Worm (Caenorhabditis elegans): ENCODE results near the gene F56D5.9.

Gene F56D5.9

DNA sequence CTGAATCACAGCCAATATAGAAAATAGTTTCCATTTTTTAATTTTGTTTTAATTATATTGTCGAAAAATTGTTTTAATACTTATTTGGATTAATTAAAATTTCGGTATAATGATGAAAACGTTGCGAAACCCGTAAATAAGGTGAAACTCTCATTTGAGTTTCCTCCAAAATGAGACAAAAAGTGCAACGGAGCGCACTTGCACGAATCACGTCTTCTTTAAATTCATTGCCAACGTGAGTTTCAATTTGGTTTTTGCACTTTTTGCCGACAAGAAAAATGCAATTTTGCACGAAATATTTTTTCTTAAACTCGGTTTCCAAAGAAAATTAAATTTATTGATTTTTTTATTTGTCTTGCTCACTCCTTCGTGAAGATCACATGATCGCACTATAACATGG is 36.3 kb downstream of the F56D5.9 start, which contains the start of gene daf-15:
Gene daf-15 (plus strand): TSS at position 171 of the 400 bp plus-strand sequence.
- TF ChIP-seq lsy-2 (tag; optimal IDR thresholded peaks at IDR 0.05) (peak; percentile 14), cnd-1 (tag; optimal IDR thresholded peaks at IDR 0.05) (no peak), mep-1 (tag; optimal IDR thresholded peaks at IDR 0.05) (peak; percentile 0)

DNA sequence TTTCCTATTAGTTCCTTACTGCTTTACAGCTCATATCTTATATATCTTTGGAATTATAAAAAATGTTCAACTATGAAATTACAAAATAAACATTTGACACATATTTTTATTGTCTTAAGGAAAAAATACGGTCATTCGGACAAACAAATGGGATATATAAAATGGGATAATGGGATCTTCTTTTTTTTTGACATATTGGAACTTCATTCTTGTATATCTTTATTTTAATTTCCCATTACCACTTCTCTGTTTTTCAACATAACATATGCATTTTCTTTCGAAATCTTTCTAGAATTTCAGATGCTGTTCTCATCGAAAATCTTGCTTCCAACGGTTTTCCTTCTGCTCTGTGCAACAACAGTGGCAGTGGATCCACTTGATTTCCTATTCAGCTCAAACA is 37.5 kb downstream of the F56D5.9 start, which contains the start of gene C10C5.7:
Gene C10C5.7 (plus strand): TSS at position 301 of the 400 bp plus-strand sequence.
- TF ChIP-seq hlh-1 (tag; optimal IDR thresholded peaks at IDR 0.05), result no peak
- TF ChIP-seq drap-1 (GFP tag; optimal IDR thresholded peaks at IDR 0.05), result no peak
- no peak for TF ChIP-seq lin-32 (GFP tag; optimal IDR thresholded peaks at IDR 0.05)
- no peak for TF ChIP-seq nhr-76 (tag; optimal IDR thresholded peaks at IDR 0.05)
- no peak for TF ChIP-seq nhr-2 (tag; optimal IDR thresholded peaks at IDR 0.05)
- no peak for TF ChIP-seq unc-120 (tag; optimal IDR thresholded peaks at IDR 0.05; ENCODE audit: poor library complexity, severe bottlenecking)
- no peak for TF ChIP-seq blmp-1 (tag; optimal IDR thresholded peaks at IDR 0.05)
- no peak for TF ChIP-seq flh-1 (GFP tag; optimal IDR thresholded peaks at IDR 0.05)
- TF ChIP-seq bed-3 (GFP tag; optimal IDR thresholded peaks at IDR 0.05), result no peak
- no peak for TF ChIP-seq ceh-83 (GFP tag; optimal IDR thresholded peaks at IDR 0.05)
- no peak for TF ChIP-seq unc-62 (GFP tag; optimal IDR thresholded peaks at IDR 0.05)

DNA sequence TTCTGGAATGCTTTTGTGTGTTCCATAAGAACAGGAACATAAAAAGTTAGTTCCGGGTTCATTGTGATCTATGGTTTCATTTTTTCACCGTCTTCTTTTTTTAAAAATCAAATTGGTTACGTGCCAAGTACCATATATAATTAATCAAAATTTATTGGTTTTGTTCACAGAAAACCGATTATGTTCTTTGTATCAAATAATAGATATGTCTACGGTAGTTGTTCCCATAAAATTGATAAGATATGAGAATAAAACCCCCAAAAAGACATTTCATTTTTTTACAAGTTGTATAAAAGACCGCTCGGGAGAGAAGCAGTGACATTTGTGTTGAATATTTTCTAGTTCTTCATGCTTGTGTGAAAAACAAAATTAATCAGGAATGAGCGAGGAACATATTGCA is 41.2 kb downstream of the F56D5.9 start, which contains the start of gene C10C5.5:
Gene C10C5.5 (plus strand): TSS at position 301 of the 400 bp plus-strand sequence.
- TF ChIP-seq pha-4 (tag; optimal IDR thresholded peaks at IDR 0.05) (no peak), lsy-2 (tag; optimal IDR thresholded peaks at IDR 0.05) (no peak), zip-8 (tag; optimal IDR thresholded peaks at IDR 0.05) (no peak), ceh-83 (GFP tag; optimal IDR thresholded peaks at IDR 0.05) (no peak), nhr-28 (tag; optimal IDR thresholded peaks at IDR 0.05) (no peak), snpc-4 (tag; optimal IDR thresholded peaks at IDR 0.05) (no peak), sem-2 (GFP tag; optimal IDR thresholded peaks at IDR 0.05) (no peak), ham-2 (GFP tag; optimal IDR thresholded peaks at IDR 0.05) (no peak), mls-2 (tag; optimal IDR thresholded peaks at IDR 0.05) (no peak), lin-13 (tag; optimal IDR thresholded peaks at IDR 0.05) (no peak), M03D4.4 (tag; optimal IDR thresholded peaks at IDR 0.05) (no peak), mep-1 (tag; optimal IDR thresholded peaks at IDR 0.05) (no peak), nhr-237 (tag; optimal IDR thresholded peaks at IDR 0.05) (no peak)

ce11 chrIV:9378272-9378671 is 44.0 kb downstream of the F56D5.9 start, which contains the start of gene C10C5.4:
Gene C10C5.4, plus strand, starts transcription at chrIV:9378552.
- TF ChIP-seq M03D4.4 (tag; optimal IDR thresholded peaks at IDR 0.05) (no peak), cnd-1 (tag; optimal IDR thresholded peaks at IDR 0.05) (no peak), unc-120 (tag; optimal IDR thresholded peaks at IDR 0.05; ENCODE audit: poor library complexity, severe bottlenecking) (no peak), nhr-76 (tag; optimal IDR thresholded peaks at IDR 0.05) (no peak), elt-1 (tag; optimal IDR thresholded peaks at IDR 0.05; ENCODE audit: borderline replicate concordance, insufficient read depth) (no peak), nhr-12 (tag; optimal IDR thresholded peaks at IDR 0.05) (no peak), ztf-11 (tag; optimal IDR thresholded peaks at IDR 0.05) (no peak), lin-13 (tag; optimal IDR thresholded peaks at IDR 0.05) (no peak)

DNA sequence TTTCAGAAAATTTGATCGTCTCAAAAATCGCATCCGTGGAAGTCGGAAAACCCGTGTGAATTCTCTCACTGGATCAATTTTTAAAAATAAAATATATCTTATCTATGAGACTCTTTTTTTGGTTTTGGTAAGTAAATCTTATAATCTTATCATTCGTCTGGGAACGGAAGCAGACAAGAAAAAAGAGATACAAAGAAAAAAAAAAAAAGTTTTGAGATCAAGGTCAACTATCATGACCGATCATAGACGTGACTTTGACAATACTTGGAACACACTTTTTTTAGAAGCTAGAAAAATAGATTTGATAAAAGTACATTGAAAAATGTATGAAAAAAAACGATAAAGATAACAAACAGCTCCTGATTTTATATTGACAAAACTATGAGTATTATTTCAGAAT is 45.8 kb downstream of the F56D5.9 start:
- no peak for TF ChIP-seq nhr-28 (tag; optimal IDR thresholded peaks at IDR 0.05)
- TF ChIP-seq nhr-12 (tag; optimal IDR thresholded peaks at IDR 0.05), result no peak
- no peak for TF ChIP-seq hlh-1 (tag; optimal IDR thresholded peaks at IDR 0.05)
- TF ChIP-seq ceh-43 (GFP tag; optimal IDR thresholded peaks at IDR 0.05), result no peak
- no peak for TF ChIP-seq flh-1 (GFP tag; optimal IDR thresholded peaks at IDR 0.05)
- no peak for TF ChIP-seq mls-2 (tag; optimal IDR thresholded peaks at IDR 0.05)
- TF ChIP-seq mep-1 (tag; optimal IDR thresholded peaks at IDR 0.05), result no peak
- TF ChIP-seq unc-39 (tag; optimal IDR thresholded peaks at IDR 0.05), result no peak
- TF ChIP-seq nhr-237 (tag; optimal IDR thresholded peaks at IDR 0.05), result no peak
- TF ChIP-seq ztf-11 (tag; optimal IDR thresholded peaks at IDR 0.05), result no peak
- no peak for TF ChIP-seq unc-120 (tag; optimal IDR thresholded peaks at IDR 0.05; ENCODE audit: poor library complexity, severe bottlenecking)
- no peak for TF ChIP-seq elt-3 (tag; optimal IDR thresholded peaks at IDR 0.05)

DNA sequence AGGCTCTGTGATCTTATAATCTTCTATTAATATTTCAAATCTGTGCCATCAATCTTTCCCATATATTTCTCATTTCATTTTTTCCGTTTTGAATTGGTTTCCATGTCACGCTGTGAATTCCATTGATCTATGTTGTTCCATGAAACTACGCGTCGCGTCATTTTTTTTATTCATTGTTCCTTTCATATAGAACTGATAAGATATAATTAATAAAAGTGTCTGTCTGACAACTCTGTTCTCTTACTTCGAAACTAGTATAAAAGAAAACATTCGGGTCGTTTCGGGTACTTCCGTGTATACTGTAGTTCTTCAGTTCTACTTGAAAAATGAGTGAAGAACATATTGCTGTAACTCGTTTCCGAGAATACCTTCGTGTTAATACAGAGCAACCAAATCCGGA is 47.8 kb downstream of the F56D5.9 start, which contains the start of gene C10C5.3:
Gene C10C5.3 (plus strand): TSS at position 301 of the 400 bp plus-strand sequence.
- TF ChIP-seq unc-120 (tag; optimal IDR thresholded peaks at IDR 0.05; ENCODE audit: poor library complexity, severe bottlenecking) (no peak), lin-13 (tag; optimal IDR thresholded peaks at IDR 0.05) (no peak), hlh-1 (tag; optimal IDR thresholded peaks at IDR 0.05) (no peak), ztf-11 (tag; optimal IDR thresholded peaks at IDR 0.05) (no peak), snpc-4 (tag; optimal IDR thresholded peaks at IDR 0.05) (no peak), nhr-237 (tag; optimal IDR thresholded peaks at IDR 0.05) (no peak), tbx-8 (GFP tag; optimal IDR thresholded peaks at IDR 0.05) (no peak)
